Worm (Caenorhabditis elegans): ENCODE measurements around the gene C49C8.5.
A peak's percentile ranks its signal among the peaks of the same experiment; 100 is the strongest.

Gene C49C8.5

DNA sequence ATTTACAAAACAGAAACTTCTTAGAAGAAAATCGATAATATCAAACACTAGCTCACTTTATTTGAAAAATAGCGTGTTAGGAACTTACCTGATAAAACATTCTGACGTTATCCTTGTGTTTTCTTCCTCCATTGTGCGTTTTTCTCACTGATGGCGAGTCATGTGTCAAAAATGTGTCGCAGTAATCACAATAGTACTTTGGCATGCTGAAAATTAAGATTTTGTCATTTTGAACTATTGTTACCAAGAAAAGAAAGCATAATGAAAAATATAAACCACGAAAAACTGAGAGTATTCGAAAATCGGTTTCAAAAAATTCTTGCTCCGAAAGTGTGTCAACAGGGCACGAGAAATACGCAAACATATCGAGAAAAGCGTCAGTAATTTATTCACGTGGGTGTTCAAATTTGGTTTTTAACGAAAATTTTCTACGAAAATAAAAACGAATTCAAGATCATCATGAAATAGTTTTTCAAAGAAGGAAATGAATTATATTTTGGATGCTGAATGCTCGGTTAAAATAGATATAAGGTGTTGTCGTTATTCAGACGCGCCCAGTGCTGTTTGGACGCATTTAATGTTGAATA, 34.2 kb upstream of the C49C8.5 start, which contains the start of gene snrp-3 (continued):
- TF ChIP-seq elt-2 (tag; optimal IDR thresholded peaks at IDR 0.05) (peak; percentile 60), ama-1 (optimal IDR thresholded peaks at IDR 0.05) (peak; percentile 67), sup-37 (GFP tag; optimal IDR thresholded peaks at IDR 0.05) (peak; percentile 0), efl-1 (optimal IDR thresholded peaks at IDR 0.05) (peak; percentile 87 to 96), efl-1 (GFP tag; optimal IDR thresholded peaks at IDR 0.05 in 1 of 2) (peak; percentile 95 to 100), sox-4 (tag; optimal IDR thresholded peaks at IDR 0.05) (peak; percentile 50), aly-2 (tag; optimal IDR thresholded peaks at IDR 0.05) (peak; percentile 86), xbp-1 (tag; optimal IDR thresholded peaks at IDR 0.05) (peak; percentile 85), nhr-85 (tag) (peak; percentile 93), nhr-71 (tag; optimal IDR thresholded peaks at IDR 0.05) (peak; percentile 93), tbx-2 (tag; optimal IDR thresholded peaks at IDR 0.05) (peak; percentile 86), C16A3.4 (tag; optimal IDR thresholded peaks at IDR 0.05) (peak; percentile 92), lin-39 (tag; optimal IDR thresholded peaks at IDR 0.05) (peak; percentile 91), ceh-82 (tag; optimal IDR thresholded peaks at IDR 0.05) (peak; percentile 80 to 87 (median 81)), unc-86 (tag; optimal IDR thresholded peaks at IDR 0.05) (peak; percentile 82), nhr-90 (tag; optimal IDR thresholded peaks at IDR 0.05; ENCODE audit: poor library complexity) (peak; percentile 79), swsn-7 (tag; optimal IDR thresholded peaks at IDR 0.05) (peak; percentile 87)

DNA sequence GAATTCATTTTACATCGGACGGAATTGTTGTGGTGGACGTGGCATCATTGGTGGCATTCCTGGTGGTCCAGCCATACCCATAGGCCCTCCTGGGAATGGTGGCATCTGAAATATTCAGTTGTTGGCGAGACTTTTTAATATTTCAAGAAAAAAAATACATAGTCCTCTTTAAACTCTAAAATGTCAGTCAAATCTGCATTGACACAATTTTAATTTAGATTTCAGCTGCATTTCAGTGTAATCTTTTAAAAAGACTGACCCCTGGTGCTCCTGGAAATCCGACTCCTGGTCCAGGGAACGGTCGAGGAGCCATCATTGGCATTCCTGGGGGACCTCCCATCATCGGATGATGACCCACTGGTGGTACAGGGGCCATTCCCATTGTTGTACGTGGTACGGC, 33.5 kb upstream of the C49C8.5 start:
- no peak for TF ChIP-seq zag-1 (tag; optimal IDR thresholded peaks at IDR 0.05)
- no peak for TF ChIP-seq mab-9 (GFP tag; IDR thresholded peaks at IDR 0.05)
- no peak for TF ChIP-seq egl-27 (tag; optimal IDR thresholded peaks at IDR 0.05)
- TF ChIP-seq nhr-237 (tag; optimal IDR thresholded peaks at IDR 0.05), result no peak
- TF ChIP-seq aly-2 (tag; optimal IDR thresholded peaks at IDR 0.05), result no peak
- TF ChIP-seq unc-98 (GFP tag; IDR thresholded peaks at IDR 0.05), result no peak
- TF ChIP-seq unc-30 (tag; optimal IDR thresholded peaks at IDR 0.05), result no peak
- no peak for TF ChIP-seq lin-13 (GFP tag; optimal IDR thresholded peaks at IDR 0.05)
- no peak for TF ChIP-seq efl-1 (optimal IDR thresholded peaks at IDR 0.05)
- peak in 1 of 2 experiments; percentile 67 for TF ChIP-seq efl-1 (GFP tag; optimal IDR thresholded peaks at IDR 0.05 in 1 of 2)

- TF ChIP-seq lin-15B (tag; optimal IDR thresholded peaks at IDR 0.05) (no peak), sox-4 (tag; optimal IDR thresholded peaks at IDR 0.05) (no peak), ztf-11 (tag; optimal IDR thresholded peaks at IDR 0.05) (no peak), snu-23 (GFP tag; optimal IDR thresholded peaks at IDR 0.05) (no peak), dsc-1 (tag; optimal IDR thresholded peaks at IDR 0.05) (no peak), nhr-12 (tag; optimal IDR thresholded peaks at IDR 0.05) (no peak), egl-27 (tag; optimal IDR thresholded peaks at IDR 0.05) (no peak), lin-39 (tag; optimal IDR thresholded peaks at IDR 0.05) (no peak), fkh-8 (tag; optimal IDR thresholded peaks at IDR 0.05) (no peak), nhr-47 (tag; optimal IDR thresholded peaks at IDR 0.05) (no peak), fos-1 (tag; optimal IDR thresholded peaks at IDR 0.05) (no peak), lin-14 (GFP tag; optimal IDR thresholded peaks at IDR 0.05) (no peak), efl-3 (GFP tag; optimal IDR thresholded peaks at IDR 0.05) (no peak), egl-13 (tag; optimal IDR thresholded peaks at IDR 0.05) (no peak), lsy-2 (tag; optimal IDR thresholded peaks at IDR 0.05) (no peak), nhr-71 (tag; optimal IDR thresholded peaks at IDR 0.05) (no peak), mep-1 (tag; optimal IDR thresholded peaks at IDR 0.05) (no peak)
These were observed 33.0 kb upstream of the C49C8.5 start, which contains the start of gene pole-2 for ce11 chrIV:8686510-8686909. Gene pole-2, minus strand, starts transcription at chrIV:8686610.

- TF ChIP-seq ces-1 (GFP tag; optimal IDR thresholded peaks at IDR 0.05) (no peak), pax-3 (tag; optimal IDR thresholded peaks at IDR 0.05) (no peak), ama-1 (optimal IDR thresholded peaks at IDR 0.05) (no peak), unc-30 (tag; optimal IDR thresholded peaks at IDR 0.05) (no peak)
These were observed 25.8 kb upstream of the C49C8.5 start, which contains the start of gene nlp-60 for ce11 chrIV:8679225-8679624. Gene nlp-60, minus strand, starts transcription at chrIV:8679325.

Data from whole organism, L1 larva.